Fruit fly (Drosophila melanogaster) whole organism, embryonic: ENCODE data around the gene CG5254.

Experiments
- ATbp ChIP-seq: fragments of 200-800 bp; sonication (Bioruptor generic); optimal IDR thresholded peaks from 2 replicates; lab custom pipeline; 2017; ENCODE audit warnings: missing biosample characterization, mild to moderate bottlenecking, missing genetic modification characterization, missing genetic modification reagents
- B-H2 ChIP-seq: fragments of 200-800 bp; sonication (Bioruptor generic); optimal IDR thresholded peaks from 2 replicates; lab custom pipeline; 2018; ENCODE audit warnings: missing biosample characterization, mild to moderate bottlenecking, missing genetic modification characterization
- CG10209 ChIP-seq: fragments of 200-800 bp; sonication (Bioruptor generic); optimal IDR thresholded peaks from 3 replicates; lab custom pipeline; 2017; ENCODE audit warnings: missing biosample characterization, mild to moderate bottlenecking, missing genetic modification characterization, missing genetic modification reagents
- CG10543 ChIP-seq: fragments of 200-800 bp; sonication (Bioruptor generic); optimal IDR thresholded peaks from 3 replicates; lab custom pipeline; 2017; ENCODE audit warnings: missing biosample characterization, mild to moderate bottlenecking, missing genetic modification characterization, moderate library complexity
- CG11456 ChIP-seq: fragments of 200-800 bp; sonication (Bioruptor generic); IDR thresholded peaks from 3 replicates; pipeline ENCODE4 v1.3.6; 2022; ENCODE audit warnings: missing biosample characterization, missing genetic modification characterization
- CG13296 ChIP-seq: fragments of 200-800 bp; sonication (Bioruptor generic); optimal IDR thresholded peaks from 3 replicates; lab custom pipeline; 2018; ENCODE audit warnings: missing biosample characterization, mild to moderate bottlenecking, missing genetic modification characterization
- CG13775 ChIP-seq: fragments of 200-800 bp; sonication (Bioruptor generic); optimal IDR thresholded peaks from 3 replicates; lab custom pipeline; 2017; ENCODE audit warnings: missing biosample characterization, mild to moderate bottlenecking, missing genetic modification characterization
- CG15011 ChIP-seq: fragments of 200-800 bp; sonication (Bioruptor generic); optimal IDR thresholded peaks from 3 replicates; lab custom pipeline; 2018; ENCODE audit warnings: missing biosample characterization, mild to moderate bottlenecking, missing genetic modification characterization
- CG2202 ChIP-seq: fragments of 200-800 bp; sonication (Bioruptor generic); optimal IDR thresholded peaks from 2 replicates; lab custom pipeline; 2018; ENCODE audit warnings: missing biosample characterization, mild to moderate bottlenecking, missing genetic modification characterization
- CG2712 ChIP-seq: fragments of 200-800 bp; optimal IDR thresholded peaks from 3 replicates; lab custom pipeline; 2019; ENCODE audit warnings: missing biosample characterization, mild to moderate bottlenecking, missing genetic modification characterization, moderate library complexity
- CG32532 ChIP-seq: fragments of 200-800 bp; sonication (Bioruptor generic); IDR thresholded peaks from 2 replicates; pipeline ENCODE4 v1.3.6; 2022; ENCODE audit warnings: missing biosample characterization, missing genetic modification characterization
- CG3281 ChIP-seq: fragments of 200-800 bp; sonication (Bioruptor generic); optimal IDR thresholded peaks from 3 replicates; lab custom pipeline; 2017; ENCODE audit warnings: missing biosample characterization, mild to moderate bottlenecking, missing genetic modification characterization
- CG4328 ChIP-seq: fragments of 200-800 bp; sonication (Bioruptor generic); optimal IDR thresholded peaks from 3 replicates; lab custom pipeline; 2017; ENCODE audit warnings: missing biosample characterization, missing genetic modification reagents, missing genetic modification characterization
- CG8359 ChIP-seq: fragments of 200-800 bp; sonication (Bioruptor generic); optimal IDR thresholded peaks from 2 replicates; lab custom pipeline; 2017; ENCODE audit warnings: missing biosample characterization, mild to moderate bottlenecking, missing genetic modification characterization, borderline replicate concordance
- CG9215 ChIP-seq: fragments of 200-800 bp; sonication (Bioruptor generic); IDR thresholded peaks from 2 replicates; pipeline ENCODE4 v1.3.6; 2022; ENCODE audit warnings: missing biosample characterization, missing genetic modification characterization
- CG9797 ChIP-seq: fragments of 200-800 bp; sonication (Bioruptor generic); optimal IDR thresholded peaks from 3 replicates; lab custom pipeline; 2018; ENCODE audit warnings: missing biosample characterization, mild to moderate bottlenecking, missing genetic modification characterization
- D ChIP-seq, 2 experiments: fragments of 200-800 bp in 1 of 2; fragments of >200 bp in 1 of 2; sonication (Bioruptor generic) in 1 of 2; optimal IDR thresholded peaks; 2 replicates in 1 of 2; 3 replicates in 1 of 2; lab custom pipeline; 2017; ENCODE audit warnings: mild to moderate bottlenecking in 1 of 2, missing biosample characterization in 1 of 2, missing genetic modification characterization in 1 of 2, missing genetic modification reagents in 1 of 2
- Dad ChIP-seq: fragments of 200-800 bp; sonication (Bioruptor generic); optimal IDR thresholded peaks from 3 replicates; lab custom pipeline; 2016; ENCODE audit warnings: missing biosample characterization, missing genetic modification characterization
- Doc2 ChIP-seq: fragments of 200-800 bp; sonication (Bioruptor generic); IDR thresholded peaks from 2 replicates; pipeline ENCODE4 v1.3.6; 2022; ENCODE audit warnings: missing biosample characterization, missing genetic modification characterization
- Doc3 ChIP-seq: fragments of 200-800 bp; sonication (Bioruptor generic); IDR thresholded peaks from 3 replicates; pipeline ENCODE4 v1.3.6; 2022; ENCODE audit warnings: missing biosample characterization, missing genetic modification characterization; ENCODE audit not compliant: partially characterized antibody
- E2f1 ChIP-seq: fragments of 200-800 bp; sonication (Bioruptor generic); IDR thresholded peaks from 2 replicates; pipeline ENCODE4 v1.3.6; 2022; ENCODE audit warnings: missing biosample characterization, missing genetic modification characterization
- HLH3B ChIP-seq: fragments of 200-800 bp; sonication (Bioruptor generic); IDR thresholded peaks from 2 replicates; pipeline ENCODE4 v1.3.6; 2022; ENCODE audit warnings: missing biosample characterization, missing genetic modification characterization
- HLH4C ChIP-seq: fragments of 200-800 bp; sonication (Bioruptor generic); IDR thresholded peaks from 3 replicates; pipeline ENCODE4 v1.3.6; 2022; ENCODE audit warnings: missing biosample characterization, missing genetic modification characterization; ENCODE audit not compliant: partially characterized antibody
- Hr3 ChIP-seq: fragments of 200-800 bp; sonication (Bioruptor generic); optimal IDR thresholded peaks from 3 replicates; lab custom pipeline; 2016; ENCODE audit warnings: missing biosample characterization, missing genetic modification characterization
- Kr ChIP-seq: fragments of 200-800 bp; sonication (Bioruptor generic); optimal IDR thresholded peaks from 2 replicates; lab custom pipeline; 2017; ENCODE audit warnings: missing biosample characterization, mild to moderate bottlenecking, missing genetic modification characterization
- Poxn ChIP-seq: fragments of 200-800 bp; sonication (Bioruptor generic); IDR thresholded peaks from 2 replicates; pipeline ENCODE4 v1.3.6; 2022; ENCODE audit warnings: missing biosample characterization, missing genetic modification characterization
- Scr ChIP-seq: fragments of 200-800 bp; sonication (Bioruptor generic); IDR thresholded peaks from 2 replicates; pipeline ENCODE4 v1.3.6; 2022; ENCODE audit warnings: missing biosample characterization, missing genetic modification characterization; ENCODE audit not compliant: partially characterized antibody
- bcd ChIP-seq: fragments of 200-800 bp; sonication (Bioruptor generic); optimal IDR thresholded peaks from 2 replicates; lab custom pipeline; 2017; ENCODE audit warnings: missing biosample characterization, mild to moderate bottlenecking, missing genetic modification characterization
- br ChIP-seq: fragments of >200 bp; optimal IDR thresholded peaks from 2 replicates; lab custom pipeline; 2017
- crc ChIP-seq: fragments of 200-800 bp; sonication (Bioruptor generic); optimal IDR thresholded peaks from 2 replicates; lab custom pipeline; 2016; ENCODE audit warnings: missing biosample characterization, missing genetic modification characterization
- crol ChIP-seq: fragments of 200-800 bp; sonication (Bioruptor generic); IDR thresholded peaks from 2 replicates; pipeline ENCODE4 v1.3.6; 2022; ENCODE audit warnings: missing biosample characterization, missing genetic modification characterization
- danr ChIP-seq: fragments of 200-800 bp; sonication (Bioruptor generic); IDR thresholded peaks from 2 replicates; pipeline ENCODE4 v1.3.6; 2022; ENCODE audit warnings: missing biosample characterization, missing genetic modification characterization
- ems ChIP-seq: fragments of 200-800 bp; sonication (Bioruptor generic); optimal IDR thresholded peaks from 3 replicates; lab custom pipeline; 2016; ENCODE audit warnings: missing biosample characterization, missing genetic modification characterization
- esg ChIP-seq: fragments of 200-800 bp; sonication (Bioruptor generic); conservative IDR thresholded peaks from 2 replicates; pipeline ENCODE4 v1.3.6; 2022; ENCODE audit warnings: missing biosample characterization, missing genetic modification characterization
- eyg ChIP-seq: fragments of 200-800 bp; sonication (Bioruptor generic); optimal IDR thresholded peaks from 3 replicates; lab custom pipeline; 2016; ENCODE audit warnings: missing biosample characterization, missing genetic modification characterization
- gfzf ChIP-seq: fragments of 200-800 bp; sonication (Bioruptor generic); optimal IDR thresholded peaks from 2 replicates; lab custom pipeline; 2016; ENCODE audit warnings: missing biosample characterization, mild to moderate bottlenecking, missing genetic modification characterization, moderate library complexity
- kah ChIP-seq: fragments of 200-800 bp; sonication (Bioruptor generic); optimal IDR thresholded peaks from 2 replicates; lab custom pipeline; 2018; ENCODE audit warnings: missing biosample characterization, mild to moderate bottlenecking, missing genetic modification characterization
- lmd ChIP-seq: fragments of 200-800 bp; sonication (Bioruptor generic); IDR thresholded peaks from 2 replicates; pipeline ENCODE4 v1.3.6; 2022; ENCODE audit warnings: missing biosample characterization, missing genetic modification characterization
- pho ChIP-seq: fragments of 200-800 bp; sonication (Bioruptor generic); optimal IDR thresholded peaks from 2 replicates; lab custom pipeline; 2016; ENCODE audit warnings: missing biosample characterization, missing genetic modification characterization
- prd ChIP-seq, 3 experiments: fragments of >200 bp in 2 of 3; fragments of 200-800 bp in 1 of 3; sonication (Bioruptor generic) in 1 of 3; optimal IDR thresholded peaks in 2 of 3; IDR thresholded peaks in 1 of 3; 2 replicates in 2 of 3; 3 replicates in 1 of 3; pipeline versions ENCODE4 v1.3.6 to Lab custom; 2017 to 2022; ENCODE audit warnings: missing biosample characterization in 1 of 3, missing genetic modification characterization in 1 of 3
- ro ChIP-seq: fragments of 200-800 bp; sonication (Bioruptor generic); IDR thresholded peaks from 2 replicates; pipeline ENCODE4 v1.3.6; 2022; ENCODE audit warnings: missing biosample characterization, missing genetic modification characterization
- sim ChIP-seq: fragments of 200-800 bp; sonication (Bioruptor generic); IDR thresholded peaks from 2 replicates; pipeline ENCODE4 v1.3.6; 2022; ENCODE audit warnings: missing biosample characterization, missing genetic modification characterization
- stc ChIP-seq: fragments of 200-800 bp; sonication (Bioruptor generic); IDR thresholded peaks from 2 replicates; pipeline ENCODE4 v1.3.6; 2022; ENCODE audit warnings: missing biosample characterization, missing genetic modification characterization
- stwl ChIP-seq: fragments of 200-800 bp; sonication (Bioruptor generic); optimal IDR thresholded peaks from 3 replicates; lab custom pipeline; 2018; ENCODE audit warnings: missing biosample characterization, mild to moderate bottlenecking, missing genetic modification characterization, moderate library complexity
- tgo ChIP-seq: fragments of 200-800 bp; sonication (Bioruptor generic); IDR thresholded peaks from 3 replicates; pipeline ENCODE4 v1.3.6; 2022; ENCODE audit warnings: missing biosample characterization, missing genetic modification characterization
- tio ChIP-seq: fragments of 200-800 bp; sonication (Bioruptor generic); optimal IDR thresholded peaks from 2 replicates; lab custom pipeline; 2017; ENCODE audit warnings: missing biosample characterization, missing genetic modification characterization, inconsistent platforms
- trem ChIP-seq: fragments of 200-800 bp; optimal IDR thresholded peaks from 3 replicates; lab custom pipeline; 2019; ENCODE audit warnings: missing biosample characterization, mild to moderate bottlenecking, missing genetic modification characterization, moderate library complexity
- wdn ChIP-seq: fragments of 200-800 bp; sonication (Bioruptor generic); IDR thresholded peaks from 2 replicates; pipeline ENCODE4 v1.3.6; 2022; ENCODE audit warnings: missing biosample characterization, missing genetic modification characterization
- yki ChIP-seq: fragments of >200 bp; optimal IDR thresholded peaks from 3 replicates; lab custom pipeline; 2018

CG5254 gene

DNA sequence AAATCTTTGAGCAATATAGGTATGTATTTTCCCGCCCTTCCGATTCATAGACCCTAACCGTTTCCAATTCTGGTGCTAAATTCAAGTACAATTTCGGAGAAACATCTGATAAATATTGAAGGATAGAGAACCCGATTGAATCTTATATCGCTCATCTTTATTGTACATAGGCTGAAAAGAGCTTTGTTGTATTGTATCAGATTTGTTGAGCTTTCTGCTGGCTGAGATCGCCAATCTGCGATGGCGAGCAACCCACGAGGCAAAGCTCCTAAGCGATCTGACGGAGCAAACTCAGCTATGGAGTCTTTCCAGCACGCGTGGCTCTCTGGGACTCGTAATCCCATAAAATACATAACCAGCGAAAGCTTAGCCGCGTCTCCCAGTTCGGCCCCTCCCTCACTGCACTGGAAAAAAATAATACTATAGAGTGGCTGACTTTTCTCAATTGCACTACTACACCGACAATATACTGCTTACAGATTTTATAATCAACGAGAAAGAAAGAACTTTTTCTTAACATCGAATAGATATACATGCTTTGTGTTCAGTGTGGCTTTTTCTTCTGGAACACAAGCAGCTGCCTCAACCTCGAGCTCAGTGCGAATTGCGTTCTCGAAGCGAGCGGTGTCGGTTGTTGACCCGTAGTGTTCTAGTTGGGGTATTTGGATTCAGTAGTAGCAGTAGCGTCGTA, 5.6 kb downstream of the CG5254 start (continued):
- TF ChIP-seq danr (GFP tag; lab: Robert Waterston, UW) (peak; percentile 43; the same call in 1 of the 2 replicates), prd (optimal IDR thresholded peaks at IDR 0.05; lab: Kevin White, UChicago) (no peak), prd (GFP tag; IDR thresholded peaks at IDR 0.05; lab: Robert Waterston, UW) (peak; percentile 85), CG10543 (GFP tag; lab: Kevin White, UChicago) (peak; percentile 83), B-H2 (peak; percentile 63), gfzf (GFP tag; lab: Kevin White, UChicago) (no peak), Doc3 (GFP tag; lab: Robert Waterston, UW) (no peak), Kr (GFP tag; lab: Kevin White, UChicago) (no peak), CG10209 (peak; percentile 80), CG2202 (tag; lab: Kevin White, UChicago) (no peak), tgo (peak; percentile 85), wdn (GFP tag; lab: Robert Waterston, UW) (peak; percentile 90), esg (GFP tag; lab: Robert Waterston, UW) (peak; percentile 53; the same call in 1 of the 2 replicates), D (optimal IDR thresholded peaks at IDR 0.05; lab: Kevin White, UChicago) (no peak), D (GFP tag; optimal IDR thresholded peaks at IDR 0.05; lab: Kevin White, UChicago) (peak; percentile 32), sim (GFP tag; lab: Robert Waterston, UW) (no peak), bcd (GFP tag; lab: Kevin White, UChicago) (peak; percentile 83), pho (GFP tag; lab: Kevin White, UChicago) (peak; percentile 94), CG3281 (GFP tag; lab: Kevin White, UChicago) (peak; percentile 92), crol (GFP tag; lab: Robert Waterston, UW) (no peak), CG15011 (peak; percentile 64), stwl (tag; lab: Kevin White, UChicago) (no peak), ATbp (peak; percentile 78), CG2712 (tag; lab: Kevin White, UChicago) (peak; percentile 79), tio (GFP tag; lab: Kevin White, UChicago) (no peak), ro (GFP tag; lab: Robert Waterston, UW) (no peak), CG9797 (GFP tag; lab: Kevin White, UChicago) (no peak), Dad (GFP tag; lab: Kevin White, UChicago) (peak; percentile 81), CG11456 (GFP tag; lab: Robert Waterston, UW) (peak; percentile 95), CG32532 (GFP tag; lab: Robert Waterston, UW) (peak; percentile 96), kah (GFP tag; lab: Kevin White, UChicago) (peak; percentile 28), CG13296 (GFP tag; lab: Kevin White, UChicago) (peak; percentile 72), trem (tag; lab: Kevin White, UChicago) (peak; percentile 26), lmd (GFP tag; lab: Robert Waterston, UW) (peak; percentile 88), eyg (GFP tag; lab: Kevin White, UChicago) (peak; percentile 87), HLH3B (peak; percentile 76), HLH4C (GFP tag; lab: Robert Waterston, UW) (no peak), Scr (GFP tag; lab: Robert Waterston, UW) (no peak), stc (GFP tag; lab: Robert Waterston, UW) (peak; percentile 77), yki (lab: Kevin White, UChicago) (no peak), Poxn (GFP tag; lab: Robert Waterston, UW) (peak; percentile 87), CG13775 (peak; percentile 71), Doc2 (GFP tag; lab: Robert Waterston, UW) (peak; percentile 31; the same call in 1 of the 2 replicates), E2f1 (GFP tag; lab: Robert Waterston, UW) (peak; percentile 79), crc (GFP tag; lab: Kevin White, UChicago) (peak; percentile 72), CG9215 (GFP tag; lab: Robert Waterston, UW) (peak; percentile 86), Hr3 (GFP tag; lab: Kevin White, UChicago) (peak; percentile 58), CG8359 (no peak), CG4328 (GFP tag; lab: Kevin White, UChicago) (no peak), ems (GFP tag; lab: Kevin White, UChicago) (peak; percentile 88), br (lab: Kevin White, UChicago) (no peak)
